Fruit fly (Drosophila melanogaster) whole organism, embryonic: ENCODE data around the gene CG10116.

Experiments
- Dip2 ChIP-seq: fragments of 200-800 bp; sonication (Bioruptor generic); IDR thresholded peaks from 2 replicates; pipeline ENCODE4 v1.3.6; 2022; ENCODE audit warnings: missing biosample characterization, missing genetic modification characterization
- TFAM ChIP-seq: fragments of 200-800 bp; sonication (Bioruptor generic); optimal IDR thresholded peaks from 2 replicates; lab custom pipeline; 2017; ENCODE audit warnings: missing biosample characterization, missing genetic modification characterization, inconsistent platforms
- gcm ChIP-seq: fragments of 200-800 bp; sonication (Bioruptor generic); optimal IDR thresholded peaks from 2 replicates; lab custom pipeline; 2019; ENCODE audit warnings: missing biosample characterization, mild to moderate bottlenecking, missing genetic modification characterization, moderate library complexity

DNA sequence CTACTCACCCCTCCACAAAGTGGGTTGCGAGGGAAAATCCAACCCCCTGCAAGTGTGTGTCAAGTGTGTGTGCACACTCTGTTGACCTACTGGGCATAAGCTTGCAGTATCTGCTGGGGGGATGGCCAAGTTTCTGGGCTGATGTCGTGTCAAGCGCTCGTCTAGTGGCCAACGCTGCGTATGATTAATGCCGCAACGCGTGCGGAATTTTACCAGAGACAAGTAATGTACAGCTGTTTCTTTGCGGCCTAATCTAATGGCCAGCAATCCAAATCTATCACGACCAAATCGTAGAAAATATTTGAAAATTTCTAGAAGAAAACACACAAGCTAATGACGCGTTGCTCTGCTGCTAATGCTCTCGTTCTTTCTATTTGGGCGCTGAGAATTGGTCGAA lies 22.2 kb upstream of the CG10116 start:
- TF ChIP-seq TFAM (no peak), gcm (GFP tag; lab: Kevin White, UChicago) (no peak), Dip2 (GFP tag; lab: Robert Waterston, UW) (no peak)
